Worm (Caenorhabditis elegans): Measurements from ENCODE around the gene srg-33.

- TF ChIP-seq ceh-90 (tag; optimal IDR thresholded peaks at IDR 0.05) (no peak), ets-5 (GFP tag; IDR thresholded peaks at IDR 0.05) (no peak), ceh-82 (tag; optimal IDR thresholded peaks at IDR 0.05) (no peak), nhr-11 (tag; optimal IDR thresholded peaks at IDR 0.05) (no peak), fkh-10 (GFP tag; optimal IDR thresholded peaks at IDR 0.05) (no peak), nhr-76 (tag; optimal IDR thresholded peaks at IDR 0.05) (no peak), fkh-8 (tag; optimal IDR thresholded peaks at IDR 0.05) (no peak)
Measured at ce11 chrV:8268902-8269301, 23.0 kb upstream of the srg-33 start, which contains the start of the genes asp-6 and asp-12.
